Fruit fly (Drosophila melanogaster): ENCODE data around the gene CG13671.
A peak's percentile ranks its signal among the peaks of the same experiment; 100 is the strongest.

dm6 chr3L:8314788-8315140, 14.9 kb downstream of the CG13671 start:
- TF ChIP-seq h (GFP tag; optimal IDR thresholded peaks at IDR 0.05) = no peak
- TF ChIP-seq dsf (GFP tag; optimal IDR thresholded peaks at IDR 0.05; ENCODE audit: borderline replicate concordance) = no peak
- TF ChIP-seq Vsx2 (GFP tag; optimal IDR thresholded peaks at IDR 0.05; ENCODE audit: partially characterized antibody) = no peak
- TF ChIP-seq OdsH (GFP tag; optimal IDR thresholded peaks at IDR 0.05) = peak; percentile 0
- no peak for TF ChIP-seq Dif (GFP tag; optimal IDR thresholded peaks at IDR 0.05; ENCODE audit: partially characterized antibody)
- peak; percentile 14 for TF ChIP-seq psq (GFP tag; optimal IDR thresholded peaks at IDR 0.05)
- TF ChIP-seq N (GFP tag; optimal IDR thresholded peaks at IDR 0.05) = no peak
- TF ChIP-seq rgr (GFP tag; optimal IDR thresholded peaks at IDR 0.05) = peak; percentile 24
- TF ChIP-seq Hr78 (GFP tag; optimal IDR thresholded peaks at IDR 0.05) = no peak
- TF ChIP-seq Dfd (GFP tag; optimal IDR thresholded peaks at IDR 0.05) = no peak
- no peak for TF ChIP-seq brk (GFP tag; optimal IDR thresholded peaks at IDR 0.05)
- peak in 1 of 2 experiments; percentile 0 for TF ChIP-seq foxo (GFP tag; optimal IDR thresholded peaks at IDR 0.05)
- TF ChIP-seq usp (GFP tag; optimal IDR thresholded peaks at IDR 0.05) = no peak
- no peak for TF ChIP-seq pan (optimal IDR thresholded peaks at IDR 0.05)

Measured in whole organism, wandering third instar larva.